Fruit fly (Drosophila melanogaster) whole organism, embryonic: ENCODE data around the gene CG10477.
A peak's percentile ranks its signal among the peaks of the same experiment; 100 is the strongest.

Experiments used
- Aef1 ChIP-seq: fragments of 200-800 bp; sonication (Bioruptor generic); IDR thresholded peaks from 3 replicates; pipeline ENCODE4 v1.3.6; 2022; ENCODE audit warnings: missing biosample characterization, missing genetic modification characterization
- Bgb ChIP-seq: fragments of 200-800 bp; sonication (Bioruptor generic); IDR thresholded peaks from 2 replicates; pipeline ENCODE4 v1.3.6; 2022; ENCODE audit warnings: missing biosample characterization, missing genetic modification characterization; ENCODE audit not compliant: partially characterized antibody
- CG13287 ChIP-seq: fragments of 200-800 bp; sonication (Bioruptor generic); IDR thresholded peaks from 2 replicates; pipeline ENCODE4 v1.3.6; 2022; ENCODE audit warnings: missing biosample characterization, missing genetic modification characterization; ENCODE audit not compliant: partially characterized antibody
- CG13296 ChIP-seq: fragments of 200-800 bp; sonication (Bioruptor generic); optimal IDR thresholded peaks from 3 replicates; lab custom pipeline; 2018; ENCODE audit warnings: missing biosample characterization, mild to moderate bottlenecking, missing genetic modification characterization
- Hr39 ChIP-seq: fragments of >200 bp; optimal IDR thresholded peaks from 2 replicates; lab custom pipeline; 2017
- PHDP ChIP-seq: fragments of 200-800 bp; sonication (Bioruptor generic); optimal IDR thresholded peaks from 3 replicates; lab custom pipeline; 2018; ENCODE audit warnings: missing biosample characterization, mild to moderate bottlenecking, missing genetic modification characterization, moderate library complexity
- Pdp1 ChIP-seq, 2 experiments: fragments of 200-800 bp; sonication (Bioruptor generic); optimal IDR thresholded peaks; 3 replicates each; lab custom pipeline; 2016; ENCODE audit warnings: missing biosample characterization in 2 of 2, missing genetic modification characterization in 2 of 2, mild to moderate bottlenecking in 1 of 2, moderate library complexity in 1 of 2
- az2 ChIP-seq: fragments of 200-800 bp; sonication (Bioruptor generic); optimal IDR thresholded peaks from 3 replicates; lab custom pipeline; 2016; ENCODE audit warnings: missing biosample characterization, missing genetic modification characterization
- dati ChIP-seq: fragments of 200-800 bp; sonication (Bioruptor generic); IDR thresholded peaks from 2 replicates; pipeline ENCODE4 v1.3.6; 2022; ENCODE audit warnings: missing biosample characterization, missing genetic modification characterization
- en ChIP-seq: fragments of 200-800 bp; sonication (Bioruptor generic); optimal IDR thresholded peaks from 2 replicates; lab custom pipeline; 2016; ENCODE audit warnings: missing biosample characterization, missing genetic modification characterization
- gsb ChIP-seq: fragments of 200-800 bp; sonication (Bioruptor generic); IDR thresholded peaks from 2 replicates; pipeline ENCODE4 v1.3.6; 2022; ENCODE audit warnings: missing biosample characterization, missing genetic modification characterization
- psq ChIP-seq: fragments of 200-800 bp; sonication (Bioruptor generic); optimal IDR thresholded peaks from 2 replicates; lab custom pipeline; 2017; ENCODE audit warnings: missing biosample characterization, missing genetic modification characterization
- usp ChIP-seq: fragments of >200 bp; optimal IDR thresholded peaks from 2 replicates; lab custom pipeline; 2017; ENCODE audit warnings: missing biosample characterization, missing genetic modification characterization

DNA sequence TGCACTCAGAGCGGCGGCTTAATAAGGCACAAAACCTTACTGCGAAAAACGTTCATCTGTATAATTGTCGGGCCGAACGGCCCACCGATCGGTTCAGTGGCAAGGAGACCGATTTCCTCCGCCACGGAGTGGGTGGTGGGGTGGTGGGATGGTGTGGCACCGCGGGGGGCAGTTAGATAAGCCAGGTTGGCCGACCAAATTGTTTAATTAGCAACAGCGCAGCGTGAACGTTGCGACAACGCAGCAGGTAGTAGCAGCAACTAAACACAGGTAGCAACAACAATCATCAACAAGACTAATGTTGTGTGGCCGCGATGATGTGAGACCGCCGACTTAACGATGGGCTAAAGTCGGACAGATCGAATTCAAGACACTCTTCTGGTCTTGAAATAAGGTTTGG, 33.8 kb upstream of the CG10477 start:
- TF ChIP-seq gsb (no peak), Pdp1 (GFP tag; optimal IDR thresholded peaks at IDR 0.05; lab: Kevin White, UChicago) (no peak), Aef1 (GFP tag; lab: Robert Waterston, UW) (no peak), CG13296 (GFP tag; lab: Kevin White, UChicago) (no peak), psq (GFP tag; lab: Kevin White, UChicago) (no peak), usp (GFP tag; lab: Kevin White, UChicago) (no peak), Bgb (GFP tag; lab: Robert Waterston, UW) (no peak), en (no peak), dati (GFP tag; lab: Robert Waterston, UW) (no peak), PHDP (tag; lab: Kevin White, UChicago) (no peak), CG13287 (GFP tag; lab: Robert Waterston, UW) (no peak), az2 (GFP tag; lab: Kevin White, UChicago) (no peak), Hr39 (peak; percentile 20)
